Fruit fly (Drosophila melanogaster) whole organism, pupa: Measurements from ENCODE around the gene CG13894.

ENCODE experiments used
- CG10348 ChIP-seq: fragments of 200-800 bp; sonication (Bioruptor generic); IDR thresholded peaks from 2 replicates; pipeline ENCODE4 v1.3.6; 2022; ENCODE audit warnings: missing biosample characterization, missing genetic modification characterization
- CG14655 ChIP-seq: fragments of 200-800 bp; sonication (Bioruptor generic); optimal IDR thresholded peaks from 3 replicates; lab custom pipeline; 2017; ENCODE audit warnings: mild to moderate bottlenecking, missing biosample characterization, missing genetic modification reagents, missing genetic modification characterization
- CG34367 ChIP-seq: fragments of 200-800 bp; sonication (Bioruptor generic); optimal IDR thresholded peaks from 2 replicates; lab custom pipeline; 2018; ENCODE audit warnings: missing biosample characterization, mild to moderate bottlenecking, missing genetic modification characterization
- CG4496 ChIP-seq: fragments of 200-800 bp; sonication (Bioruptor generic); IDR thresholded peaks from 3 replicates; pipeline ENCODE4 v1.3.6; 2022; ENCODE audit warnings: missing biosample characterization, missing genetic modification characterization
- CG8159 ChIP-seq: fragments of 200-800 bp; sonication (Bioruptor generic); optimal IDR thresholded peaks from 3 replicates; lab custom pipeline; 2018; ENCODE audit warnings: missing biosample characterization, mild to moderate bottlenecking, missing genetic modification characterization, moderate library complexity
- CG8301 ChIP-seq: fragments of 200-800 bp; sonication (Bioruptor generic); optimal IDR thresholded peaks from 2 replicates; lab custom pipeline; 2018; ENCODE audit warnings: missing biosample characterization, mild to moderate bottlenecking, missing genetic modification characterization
- CG9948 ChIP-seq: fragments of 200-800 bp; sonication (Bioruptor generic); optimal IDR thresholded peaks from 2 replicates; lab custom pipeline; 2018; ENCODE audit warnings: missing biosample characterization, mild to moderate bottlenecking, missing genetic modification characterization, moderate library complexity
- EcR ChIP-seq: fragments of 200-800 bp; sonication (Bioruptor generic); optimal IDR thresholded peaks from 3 replicates; lab custom pipeline; 2019; ENCODE audit warnings: missing biosample characterization, missing genetic modification characterization, mild to moderate bottlenecking, moderate library complexity, missing genetic modification reagents
- Ets98B ChIP-seq: fragments of 200-800 bp; sonication (Bioruptor generic); IDR thresholded peaks from 2 replicates; pipeline ENCODE4 v1.3.6; 2022; ENCODE audit warnings: missing biosample characterization, missing genetic modification characterization
- Pif1A ChIP-seq: fragments of 200-800 bp; sonication (Bioruptor generic); optimal IDR thresholded peaks from 3 replicates; lab custom pipeline; 2016; ENCODE audit warnings: missing biosample characterization, missing genetic modification characterization
- Snoo ChIP-seq: fragments of 200-800 bp; sonication (Bioruptor generic); optimal IDR thresholded peaks from 3 replicates; lab custom pipeline; 2017; ENCODE audit warnings: missing biosample characterization, mild to moderate bottlenecking, missing genetic modification characterization, inconsistent platforms
- fd96Ca ChIP-seq: fragments of 200-800 bp; sonication (Bioruptor generic); IDR thresholded peaks from 3 replicates; pipeline ENCODE4 v1.3.6; 2022; ENCODE audit warnings: missing biosample characterization, missing genetic modification characterization
- gl ChIP-seq: fragments of 200-800 bp; sonication (Bioruptor generic); optimal IDR thresholded peaks from 2 replicates; lab custom pipeline; 2018; ENCODE audit warnings: missing biosample characterization, mild to moderate bottlenecking, missing genetic modification characterization
- rn ChIP-seq: fragments of 200-800 bp; sonication (Bioruptor generic); IDR thresholded peaks from 2 replicates; pipeline ENCODE4 v1.3.6; 2022; ENCODE audit warnings: missing biosample characterization, missing genetic modification characterization

DNA sequence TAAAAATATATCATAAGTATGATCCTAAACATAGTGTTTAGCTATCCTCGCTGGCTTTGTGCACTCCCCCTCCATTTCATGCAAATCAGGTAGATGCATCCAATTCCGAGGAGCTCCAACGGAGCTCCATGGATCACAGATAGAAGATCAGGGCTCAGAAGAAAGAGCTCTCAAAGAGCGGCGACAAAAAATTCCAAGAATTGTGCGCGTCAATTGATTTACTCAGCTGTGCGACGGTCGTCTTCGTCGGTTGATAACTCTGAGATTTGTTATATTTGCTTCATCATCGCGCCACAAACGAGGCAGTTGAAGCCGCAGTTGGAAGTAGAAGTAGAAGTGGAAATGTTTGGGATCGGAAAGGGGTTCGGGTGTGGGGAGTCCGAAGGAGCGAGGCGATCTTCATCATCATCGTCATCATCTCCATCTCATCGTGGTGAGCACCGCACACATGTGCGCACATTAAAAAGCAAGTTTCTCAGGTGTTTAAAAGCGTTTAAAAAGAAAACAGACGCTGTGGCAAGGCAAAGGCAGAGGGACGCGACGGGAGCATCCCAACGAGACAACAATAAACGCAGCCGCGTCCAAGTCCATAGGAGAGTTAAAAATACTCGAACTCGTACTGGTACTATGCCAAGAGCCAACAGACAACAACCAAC lies 34.4 kb upstream of the CG13894 start:
- TF ChIP-seq CG9948 (tag; lab: Kevin White, UChicago): no peak
- TF ChIP-seq rn (GFP tag; lab: Robert Waterston, UW): no peak
- TF ChIP-seq CG8301 (tag; lab: Kevin White, UChicago): no peak
- TF ChIP-seq Ets98B: no peak
- no peak for TF ChIP-seq CG10348 (GFP tag; lab: Robert Waterston, UW)
- TF ChIP-seq CG4496 (GFP tag; lab: Robert Waterston, UW): no peak; the same call in 2 of the 3 replicates
- TF ChIP-seq CG34367 (tag; lab: Kevin White, UChicago): no peak
- peak; percentile 83 for TF ChIP-seq EcR (GFP tag; lab: Kevin White, UChicago)
- no peak for TF ChIP-seq CG8159 (tag; lab: Kevin White, UChicago)
- TF ChIP-seq CG14655: no peak
- no peak for TF ChIP-seq gl (tag; lab: Kevin White, UChicago)
- no peak for TF ChIP-seq Pif1A (GFP tag; lab: Kevin White, UChicago)
- TF ChIP-seq fd96Ca (GFP tag; lab: Robert Waterston, UW): no peak
- no peak for TF ChIP-seq Snoo
